Worm (Caenorhabditis elegans): ENCODE results near the gene twk-28.

twk-28 gene

ce11 chrX:4248417-4248816 lies 30.7 kb downstream of the twk-28 start:
- TF ChIP-seq tab-1 (GFP tag; IDR thresholded peaks at IDR 0.05), result no peak
- no peak for TF ChIP-seq klf-2 (GFP tag; conservative IDR thresholded peaks at IDR 0.05)
- no peak for TF ChIP-seq med-1 (GFP tag; optimal IDR thresholded peaks at IDR 0.05; ENCODE audit: insufficient read depth)
- no peak for TF ChIP-seq ztf-23 (GFP tag; IDR thresholded peaks at IDR 0.05)
- TF ChIP-seq T22C8.4 (GFP tag; IDR thresholded peaks at IDR 0.05), result no peak
- TF ChIP-seq ztf-29 (GFP tag; IDR thresholded peaks at IDR 0.05), result no peak
- TF ChIP-seq cog-1 (tag; optimal IDR thresholded peaks at IDR 0.05), result no peak
- no peak for TF ChIP-seq flt-1 (GFP tag; IDR thresholded peaks at IDR 0.05)
- no peak for TF ChIP-seq ref-1 (GFP tag; conservative IDR thresholded peaks at IDR 0.05)

ce11 chrX:4246867-4247591 lies 32.1 kb downstream of the twk-28 start, which contains the start of gene F48D6.4:
Gene F48D6.4 (minus strand): TSS chrX:4247212.
- TF ChIP-seq T22C8.4 (GFP tag; IDR thresholded peaks at IDR 0.05) (no peak), tab-1 (GFP tag; IDR thresholded peaks at IDR 0.05) (no peak)

DNA sequence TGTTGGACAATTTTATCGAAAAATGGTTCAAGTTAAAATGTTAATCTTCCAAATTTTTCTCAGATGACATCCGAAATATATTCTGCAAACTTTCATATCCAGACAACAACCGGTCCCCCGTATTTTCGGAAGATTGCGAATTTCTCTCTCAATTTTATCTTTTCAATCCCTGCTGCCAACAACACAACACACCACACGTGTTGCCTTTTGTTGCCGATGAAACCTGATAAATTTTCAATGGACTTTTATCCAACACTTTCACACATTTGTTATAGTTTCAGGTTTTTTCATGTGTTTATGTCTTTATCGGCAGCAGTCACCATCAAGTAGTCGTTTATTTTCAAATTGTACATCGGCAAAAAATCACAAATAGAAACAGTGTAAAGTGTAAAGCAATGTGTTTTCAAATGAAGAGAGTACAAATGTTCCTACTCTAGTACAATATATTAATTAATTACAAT lies 32.9 kb downstream of the twk-28 start:
- TF ChIP-seq flt-1 (GFP tag; IDR thresholded peaks at IDR 0.05), result no peak
- no peak for TF ChIP-seq cog-1 (tag; optimal IDR thresholded peaks at IDR 0.05)
- TF ChIP-seq T22C8.4 (GFP tag; IDR thresholded peaks at IDR 0.05), result no peak
- TF ChIP-seq ztf-23 (GFP tag; IDR thresholded peaks at IDR 0.05), result 0 out of 2 replicates have a peak, but pooled peaks have one; percentile 24
- TF ChIP-seq med-1 (GFP tag; optimal IDR thresholded peaks at IDR 0.05; ENCODE audit: insufficient read depth), result no peak
- no peak for TF ChIP-seq tab-1 (GFP tag; IDR thresholded peaks at IDR 0.05)
- no peak for TF ChIP-seq klf-2 (GFP tag; conservative IDR thresholded peaks at IDR 0.05)

DNA sequence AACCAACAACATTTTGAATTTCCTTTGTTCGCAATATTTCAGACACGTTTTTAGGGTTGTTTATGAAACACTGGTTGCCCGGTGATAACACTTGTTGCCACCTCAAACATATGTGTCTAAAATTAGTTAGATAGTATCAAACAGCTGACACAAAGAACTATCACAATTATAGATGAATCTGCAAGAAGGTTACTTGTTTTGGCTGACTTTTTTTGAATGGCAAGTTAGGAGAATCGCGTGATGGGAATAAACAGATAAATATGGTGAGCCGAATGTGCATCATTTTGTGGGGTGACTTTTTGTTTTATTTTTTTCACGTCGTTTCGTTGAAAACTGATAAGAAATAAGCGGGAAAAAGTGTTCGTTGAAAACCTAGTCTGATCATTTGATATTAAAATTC lies 34.0 kb downstream of the twk-28 start:
- no peak for TF ChIP-seq flt-1 (GFP tag; IDR thresholded peaks at IDR 0.05)
- no peak for TF ChIP-seq med-1 (GFP tag; optimal IDR thresholded peaks at IDR 0.05; ENCODE audit: insufficient read depth)
- TF ChIP-seq ref-1 (GFP tag; conservative IDR thresholded peaks at IDR 0.05), result no peak
- TF ChIP-seq tab-1 (GFP tag; IDR thresholded peaks at IDR 0.05), result no peak
- no peak for TF ChIP-seq ztf-29 (GFP tag; IDR thresholded peaks at IDR 0.05)
- no peak for TF ChIP-seq cog-1 (tag; optimal IDR thresholded peaks at IDR 0.05)
- TF ChIP-seq T22C8.4 (GFP tag; IDR thresholded peaks at IDR 0.05), result no peak
- TF ChIP-seq klf-2 (GFP tag; conservative IDR thresholded peaks at IDR 0.05), result no peak
- TF ChIP-seq ztf-23 (GFP tag; IDR thresholded peaks at IDR 0.05), result no peak

DNA sequence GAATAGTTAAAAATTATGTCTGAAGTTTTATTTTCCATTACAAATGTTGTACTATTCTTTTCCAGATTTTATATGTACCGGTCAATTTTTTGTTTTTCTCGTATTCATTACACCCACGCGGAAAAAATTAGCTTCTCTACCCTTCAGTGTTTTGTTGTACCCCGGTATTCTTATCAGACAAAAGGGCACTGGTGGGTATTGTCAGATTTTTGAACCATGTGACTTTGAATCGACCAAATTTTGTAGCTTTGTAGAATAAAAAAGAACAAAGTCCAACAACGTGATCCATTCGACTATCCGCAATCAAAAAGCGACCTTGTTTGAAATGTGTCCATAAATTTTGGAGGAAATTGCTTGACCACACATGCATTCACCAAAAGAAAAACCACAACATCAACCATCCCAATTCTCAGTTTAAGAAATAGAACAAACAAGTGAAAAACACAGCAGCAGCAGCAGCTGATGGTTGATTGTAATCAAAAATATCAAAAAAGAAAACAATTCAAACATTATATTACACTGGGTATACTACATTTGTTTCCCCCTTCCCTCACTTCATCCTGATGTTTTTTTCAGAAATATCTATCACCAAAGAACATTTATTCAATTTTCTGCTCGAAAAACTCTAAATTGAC lies 34.5 kb downstream of the twk-28 start:
- TF ChIP-seq flt-1 (GFP tag; IDR thresholded peaks at IDR 0.05) (no peak), cog-1 (tag; optimal IDR thresholded peaks at IDR 0.05) (no peak), ref-1 (GFP tag; conservative IDR thresholded peaks at IDR 0.05) (no peak), klf-2 (GFP tag; conservative IDR thresholded peaks at IDR 0.05) (no peak), T22C8.4 (GFP tag; IDR thresholded peaks at IDR 0.05) (no peak), med-1 (GFP tag; optimal IDR thresholded peaks at IDR 0.05; ENCODE audit: insufficient read depth) (no peak), ztf-23 (GFP tag; IDR thresholded peaks at IDR 0.05) (no peak), tab-1 (GFP tag; IDR thresholded peaks at IDR 0.05) (no peak), ztf-29 (GFP tag; IDR thresholded peaks at IDR 0.05) (no peak)

DNA sequence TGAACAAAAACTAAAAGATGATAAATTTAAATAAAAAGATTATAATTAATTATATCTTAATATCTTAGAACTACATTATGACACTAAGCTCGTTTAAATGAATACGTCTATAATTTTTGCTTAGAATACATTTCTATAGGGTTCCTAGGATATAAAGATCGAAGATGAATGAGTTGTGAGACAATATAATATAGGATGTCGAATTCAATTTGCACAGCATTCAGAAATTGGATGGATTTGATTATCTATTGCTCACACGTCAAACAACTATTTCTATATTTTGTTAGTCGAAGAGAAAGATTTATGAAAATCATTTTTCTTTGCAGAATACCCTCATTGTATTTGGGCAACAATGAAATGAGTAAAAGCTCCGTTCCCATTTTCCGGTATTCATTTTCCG lies 40.2 kb downstream of the twk-28 start:
- TF ChIP-seq tab-1 (GFP tag; IDR thresholded peaks at IDR 0.05) (no peak), cog-1 (tag; optimal IDR thresholded peaks at IDR 0.05) (no peak), ztf-29 (GFP tag; IDR thresholded peaks at IDR 0.05) (no peak), klf-2 (GFP tag; conservative IDR thresholded peaks at IDR 0.05) (no peak), ref-1 (GFP tag; conservative IDR thresholded peaks at IDR 0.05) (no peak), T22C8.4 (GFP tag; IDR thresholded peaks at IDR 0.05) (no peak), ztf-23 (GFP tag; IDR thresholded peaks at IDR 0.05) (no peak), med-1 (GFP tag; optimal IDR thresholded peaks at IDR 0.05; ENCODE audit: insufficient read depth) (no peak), flt-1 (GFP tag; IDR thresholded peaks at IDR 0.05) (no peak)

- TF ChIP-seq cog-1 (tag; optimal IDR thresholded peaks at IDR 0.05), result no peak
- no peak for TF ChIP-seq klf-2 (GFP tag; conservative IDR thresholded peaks at IDR 0.05)
- no peak for TF ChIP-seq ref-1 (GFP tag; conservative IDR thresholded peaks at IDR 0.05)
- TF ChIP-seq tab-1 (GFP tag; IDR thresholded peaks at IDR 0.05), result no peak
- TF ChIP-seq ztf-23 (GFP tag; IDR thresholded peaks at IDR 0.05), result no peak
- TF ChIP-seq ztf-29 (GFP tag; IDR thresholded peaks at IDR 0.05), result no peak
- no peak for TF ChIP-seq med-1 (GFP tag; optimal IDR thresholded peaks at IDR 0.05; ENCODE audit: insufficient read depth)
- no peak for TF ChIP-seq flt-1 (GFP tag; IDR thresholded peaks at IDR 0.05)
- no peak for TF ChIP-seq T22C8.4 (GFP tag; IDR thresholded peaks at IDR 0.05)
Measured at ce11 chrX:4235752-4236151, 43.4 kb downstream of the twk-28 start, which contains the start of gene rab-37. Gene rab-37 (minus strand): TSS chrX:4235852.
